Worm (Caenorhabditis elegans) whole organism, mixed stage, embryonic: ENCODE measurements around the gene fbxb-74.

Source experiments
- lin-13 ChIP-seq: fragments of 150-350 bp; optimal IDR thresholded peaks from 2 replicates; lab custom pipeline; 2014; ENCODE audit warnings: missing biosample characterization, missing genetic modification characterization
- nhr-12 ChIP-seq: fragments of 150-350 bp; optimal IDR thresholded peaks from 2 replicates; lab custom pipeline; 2014; ENCODE audit warnings: missing biosample characterization, missing genetic modification characterization
- snpc-4 ChIP-seq: fragments of 150-350 bp; optimal IDR thresholded peaks from 2 replicates; lab custom pipeline; 2014; ENCODE audit warnings: missing biosample characterization, missing genetic modification characterization
- unc-62 ChIP-seq: fragments of 150-350 bp; optimal IDR thresholded peaks from 2 replicates; lab custom pipeline; 2014; ENCODE audit warnings: missing biosample characterization, missing genetic modification reagents, missing genetic modification characterization

DNA sequence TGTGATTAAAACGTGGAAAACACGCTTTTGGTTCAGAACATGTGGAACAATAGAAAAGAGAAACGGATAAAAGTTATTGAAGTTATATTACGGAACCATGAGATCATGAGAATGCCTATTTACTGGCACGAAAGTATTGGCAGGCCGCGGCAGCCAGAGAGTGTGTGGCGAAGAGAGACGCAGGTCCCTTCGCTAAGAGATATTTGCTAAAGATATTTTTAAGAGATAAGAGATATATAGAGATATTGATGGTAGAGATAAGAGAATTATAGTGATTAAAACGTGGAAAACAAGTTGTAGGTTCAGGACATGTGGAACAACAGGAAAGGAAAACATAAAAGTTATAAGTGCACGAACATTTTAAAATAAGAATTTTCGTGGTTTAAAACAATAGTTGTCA, 1.3 kb downstream of the fbxb-74 start:
- TF ChIP-seq lin-13 (tag; lab: Kevin White, UChicago) (no peak), unc-62 (GFP tag; lab: Kevin White, UChicago) (no peak), nhr-12 (no peak), snpc-4 (no peak)
